Fruit fly (Drosophila melanogaster) whole organism, embryonic: ENCODE measurements around the gene Osi20.

Source experiments
- Ada2b ChIP-seq: fragments of 200-800 bp; sonication (Bioruptor generic); IDR thresholded peaks from 2 replicates; pipeline ENCODE4 v1.3.6; 2022; ENCODE audit warnings: missing biosample characterization, missing genetic modification characterization
- Asciz ChIP-seq: fragments of 200-800 bp; sonication (Bioruptor generic); optimal IDR thresholded peaks from 2 replicates; lab custom pipeline; 2017; ENCODE audit warnings: missing biosample characterization, mild to moderate bottlenecking, missing genetic modification characterization, missing genetic modification reagents
- Bgb ChIP-seq: fragments of 200-800 bp; sonication (Bioruptor generic); IDR thresholded peaks from 2 replicates; pipeline ENCODE4 v1.3.6; 2022; ENCODE audit warnings: missing biosample characterization, missing genetic modification characterization; ENCODE audit not compliant: partially characterized antibody
- CG10209 ChIP-seq: fragments of 200-800 bp; sonication (Bioruptor generic); optimal IDR thresholded peaks from 3 replicates; lab custom pipeline; 2017; ENCODE audit warnings: missing biosample characterization, mild to moderate bottlenecking, missing genetic modification characterization, missing genetic modification reagents
- CG11093 ChIP-seq: fragments of 200-800 bp; sonication (Bioruptor generic); IDR thresholded peaks from 3 replicates; pipeline ENCODE4 v1.3.6; 2022; ENCODE audit warnings: missing biosample characterization, missing genetic modification characterization
- CG12769 ChIP-seq: fragments of 200-800 bp; sonication (Bioruptor generic); optimal IDR thresholded peaks from 2 replicates; lab custom pipeline; 2019; ENCODE audit warnings: missing biosample characterization, mild to moderate bottlenecking, missing genetic modification characterization, moderate library complexity
- CG15696 ChIP-seq: fragments of 200-800 bp; sonication (Bioruptor generic); optimal IDR thresholded peaks from 2 replicates; lab custom pipeline; 2019; ENCODE audit warnings: missing biosample characterization, mild to moderate bottlenecking, missing genetic modification characterization, moderate library complexity
- CG1603 ChIP-seq: fragments of 200-800 bp; sonication (Bioruptor generic); optimal IDR thresholded peaks from 2 replicates; lab custom pipeline; 2019; ENCODE audit warnings: missing biosample characterization, mild to moderate bottlenecking, missing genetic modification characterization, moderate library complexity
- CG16779 ChIP-seq: fragments of 200-800 bp; sonication (Bioruptor generic); IDR thresholded peaks from 2 replicates; pipeline ENCODE4 v1.3.6; 2022; ENCODE audit warnings: missing biosample characterization, missing genetic modification characterization
- CG17612 ChIP-seq: fragments of 200-800 bp; sonication (Bioruptor generic); IDR thresholded peaks from 2 replicates; pipeline ENCODE4 v1.3.6; 2022; ENCODE audit warnings: missing biosample characterization, missing genetic modification characterization
- CG31441 ChIP-seq: fragments of 200-800 bp; sonication (Bioruptor generic); IDR thresholded peaks from 2 replicates; pipeline ENCODE4 v1.3.6; 2022; ENCODE audit warnings: missing biosample characterization, missing genetic modification characterization
- CG3281 ChIP-seq: fragments of 200-800 bp; sonication (Bioruptor generic); optimal IDR thresholded peaks from 3 replicates; lab custom pipeline; 2017; ENCODE audit warnings: missing biosample characterization, mild to moderate bottlenecking, missing genetic modification characterization
- CG3847 ChIP-seq: fragments of 200-800 bp; sonication (Bioruptor generic); IDR thresholded peaks from 2 replicates; pipeline ENCODE4 v1.3.6; 2022; ENCODE audit warnings: missing biosample characterization, missing genetic modification characterization
- CG4360 ChIP-seq: fragments of 200-800 bp; sonication (Bioruptor generic); IDR thresholded peaks from 2 replicates; pipeline ENCODE4 v1.3.6; 2022; ENCODE audit warnings: missing biosample characterization, missing genetic modification characterization
- CG5245 ChIP-seq: fragments of 200-800 bp; sonication (Bioruptor generic); optimal IDR thresholded peaks from 3 replicates; lab custom pipeline; 2016; ENCODE audit warnings: missing biosample characterization, missing genetic modification characterization
- CG6683 ChIP-seq: fragments of 200-800 bp; sonication (Bioruptor generic); optimal IDR thresholded peaks from 2 replicates; lab custom pipeline; 2017; ENCODE audit warnings: missing biosample characterization, mild to moderate bottlenecking, missing genetic modification characterization, missing genetic modification reagents
- CG7786 ChIP-seq: fragments of 200-800 bp; sonication (Bioruptor generic); optimal IDR thresholded peaks from 2 replicates; lab custom pipeline; 2016; ENCODE audit warnings: missing biosample characterization, missing genetic modification characterization
- CG8924 ChIP-seq: fragments of 200-800 bp; optimal IDR thresholded peaks from 3 replicates; lab custom pipeline; 2019; ENCODE audit warnings: missing biosample characterization, mild to moderate bottlenecking, missing genetic modification characterization, moderate library complexity
- Camta ChIP-seq: fragments of 200-800 bp; sonication (Bioruptor generic); optimal IDR thresholded peaks from 2 replicates; lab custom pipeline; 2016; ENCODE audit warnings: missing biosample characterization, missing genetic modification characterization
- CkIIα-i1 ChIP-seq: fragments of 200-800 bp; sonication (Bioruptor generic); IDR thresholded peaks from 2 replicates; pipeline ENCODE4 v1.3.6; 2022; ENCODE audit warnings: missing biosample characterization, missing genetic modification characterization
- Doc2 ChIP-seq: fragments of 200-800 bp; sonication (Bioruptor generic); IDR thresholded peaks from 2 replicates; pipeline ENCODE4 v1.3.6; 2022; ENCODE audit warnings: missing biosample characterization, missing genetic modification characterization
- Doc3 ChIP-seq: fragments of 200-800 bp; sonication (Bioruptor generic); IDR thresholded peaks from 3 replicates; pipeline ENCODE4 v1.3.6; 2022; ENCODE audit warnings: missing biosample characterization, missing genetic modification characterization; ENCODE audit not compliant: partially characterized antibody
- Gsc ChIP-seq: fragments of 200-800 bp; sonication (Bioruptor generic); IDR thresholded peaks from 2 replicates; pipeline ENCODE4 v1.3.6; 2022; ENCODE audit warnings: missing biosample characterization, missing genetic modification characterization
- H15 ChIP-seq: fragments of 200-800 bp; sonication (Bioruptor generic); IDR thresholded peaks from 3 replicates; pipeline ENCODE4 v1.3.6; 2022; ENCODE audit warnings: missing biosample characterization, missing genetic modification characterization
- Hey ChIP-seq: fragments of 200-800 bp; sonication (Bioruptor generic); optimal IDR thresholded peaks from 3 replicates; lab custom pipeline; 2018; ENCODE audit warnings: missing biosample characterization, mild to moderate bottlenecking, missing genetic modification characterization
- Hr3 ChIP-seq: fragments of 200-800 bp; sonication (Bioruptor generic); optimal IDR thresholded peaks from 3 replicates; lab custom pipeline; 2016; ENCODE audit warnings: missing biosample characterization, missing genetic modification characterization
- Jarid2 ChIP-seq: fragments of 200-800 bp; sonication (Bioruptor generic); optimal IDR thresholded peaks from 3 replicates; lab custom pipeline; 2017; ENCODE audit warnings: mild to moderate bottlenecking, missing biosample characterization, missing genetic modification reagents, missing genetic modification characterization
- Lpt ChIP-seq: fragments of >200 bp; optimal IDR thresholded peaks from 2 replicates; lab custom pipeline; 2018; ENCODE audit warnings: missing biosample characterization, missing genetic modification characterization
- MTF-1 ChIP-seq: fragments of 200-800 bp; sonication (Bioruptor generic); optimal IDR thresholded peaks from 2 replicates; lab custom pipeline; 2018; ENCODE audit warnings: missing biosample characterization, mild to moderate bottlenecking, missing genetic modification characterization, borderline replicate concordance
- Mad ChIP-seq: fragments of 200-800 bp; sonication (Bioruptor generic); optimal IDR thresholded peaks from 2 replicates; lab custom pipeline; 2016; ENCODE audit warnings: missing biosample characterization, missing genetic modification characterization
- Med ChIP-seq: fragments of 200-800 bp; sonication (Bioruptor generic); peaks from one replicate; lab custom pipeline; 2016; ENCODE audit warnings: missing biosample characterization, missing genetic modification characterization, mild to moderate bottlenecking, inconsistent platforms, moderate library complexity
- Meics ChIP-seq: fragments of 200-800 bp; sonication (Bioruptor generic); optimal IDR thresholded peaks from 2 replicates; lab custom pipeline; 2017; ENCODE audit warnings: missing biosample characterization, mild to moderate bottlenecking, missing genetic modification characterization
- Mes4 ChIP-seq: fragments of 200-800 bp; sonication (Bioruptor generic); optimal IDR thresholded peaks from 2 replicates; lab custom pipeline; 2016; ENCODE audit warnings: missing biosample characterization, missing genetic modification characterization
- NK7.1 ChIP-seq: fragments of 200-800 bp; sonication (Bioruptor generic); optimal IDR thresholded peaks from 3 replicates; lab custom pipeline; 2016; ENCODE audit warnings: missing biosample characterization, missing genetic modification characterization
- Rx ChIP-seq: fragments of 200-800 bp; sonication (Bioruptor generic); IDR thresholded peaks from 2 replicates; pipeline ENCODE4 v1.3.6; 2022; ENCODE audit warnings: missing biosample characterization, missing genetic modification characterization
- Tbp ChIP-seq: fragments of >200 bp; optimal IDR thresholded peaks from 2 replicates; lab custom pipeline; 2018; ENCODE audit warnings: missing biosample characterization, missing genetic modification characterization
- cas ChIP-seq: fragments of 200-800 bp; sonication (Bioruptor generic); IDR thresholded peaks from 2 replicates; pipeline ENCODE4 v1.3.6; 2022; ENCODE audit warnings: missing biosample characterization, missing genetic modification characterization
- da ChIP-seq: fragments of 200-800 bp; sonication (Bioruptor generic); optimal IDR thresholded peaks from 2 replicates; lab custom pipeline; 2016; ENCODE audit warnings: missing biosample characterization, missing genetic modification characterization
- fru ChIP-seq: fragments of >200 bp; optimal IDR thresholded peaks from 2 replicates; lab custom pipeline; 2017
- gce ChIP-seq: fragments of 200-800 bp; sonication (Bioruptor generic); IDR thresholded peaks from 3 replicates; pipeline ENCODE4 v1.3.6; 2022; ENCODE audit warnings: missing biosample characterization, missing genetic modification characterization
- grn ChIP-seq: fragments of 200-800 bp; sonication (Bioruptor generic); optimal IDR thresholded peaks from 3 replicates; lab custom pipeline; 2017; ENCODE audit warnings: missing biosample characterization, missing genetic modification characterization
- gro ChIP-seq: fragments of 200-800 bp; sonication (Bioruptor generic); optimal IDR thresholded peaks from 2 replicates; lab custom pipeline; 2016; ENCODE audit warnings: missing biosample characterization, missing genetic modification characterization
- ham ChIP-seq: fragments of 200-800 bp; sonication (Bioruptor generic); IDR thresholded peaks from 2 replicates; pipeline ENCODE4 v1.3.6; 2022; ENCODE audit warnings: missing biosample characterization, missing genetic modification characterization
- inv ChIP-seq: fragments of 200-800 bp; sonication (Bioruptor generic); IDR thresholded peaks from 2 replicates; pipeline ENCODE4 v1.3.6; 2022; ENCODE audit warnings: missing biosample characterization, missing genetic modification characterization; ENCODE audit not compliant: partially characterized antibody
- kay ChIP-seq: fragments of 200-800 bp; sonication (Bioruptor generic); optimal IDR thresholded peaks from 2 replicates; lab custom pipeline; 2016; ENCODE audit warnings: missing biosample characterization, missing genetic modification characterization
- lmd ChIP-seq: fragments of 200-800 bp; sonication (Bioruptor generic); IDR thresholded peaks from 2 replicates; pipeline ENCODE4 v1.3.6; 2022; ENCODE audit warnings: missing biosample characterization, missing genetic modification characterization
- nerfin-2 ChIP-seq: fragments of 200-800 bp; sonication (Bioruptor generic); IDR thresholded peaks from 2 replicates; pipeline ENCODE4 v1.3.6; 2022; ENCODE audit warnings: missing biosample characterization, missing genetic modification characterization; ENCODE audit not compliant: partially characterized antibody
- ro ChIP-seq: fragments of 200-800 bp; sonication (Bioruptor generic); IDR thresholded peaks from 2 replicates; pipeline ENCODE4 v1.3.6; 2022; ENCODE audit warnings: missing biosample characterization, missing genetic modification characterization
- sens ChIP-seq: fragments of 200-800 bp; sonication (Bioruptor generic); peaks from one replicate; lab custom pipeline; 2016; ENCODE audit warnings: missing biosample characterization, missing genetic modification characterization
- seq ChIP-seq: fragments of 200-800 bp; sonication (Bioruptor generic); IDR thresholded peaks from 2 replicates; pipeline ENCODE4 v1.3.6; 2022; ENCODE audit warnings: missing biosample characterization, missing genetic modification characterization
- twi ChIP-seq: fragments of 200-800 bp; optimal IDR thresholded peaks from 2 replicates; lab custom pipeline; 2019; ENCODE audit warnings: missing biosample characterization, mild to moderate bottlenecking, missing genetic modification characterization, moderate library complexity
- zfh1 ChIP-seq: fragments of 200-800 bp; sonication (Bioruptor generic); IDR thresholded peaks from 3 replicates; pipeline ENCODE4 v1.3.6; 2022; ENCODE audit warnings: missing biosample characterization, missing genetic modification characterization
- zfh2 ChIP-seq: fragments of 200-800 bp; sonication (Bioruptor generic); optimal IDR thresholded peaks from 2 replicates; lab custom pipeline; 2016; ENCODE audit warnings: missing biosample characterization, missing genetic modification characterization

Osi20 gene

dm6 chr3R:6368100-6368499 lies 28.2 kb downstream of the Osi20 start, which contains the start of gene CG42724 (continued):
- no peak for TF ChIP-seq ro (GFP tag; lab: Robert Waterston, UW)
- no peak for TF ChIP-seq CG3281 (GFP tag; lab: Kevin White, UChicago)
- TF ChIP-seq CG6683 (GFP tag; lab: Kevin White, UChicago): no peak
- 0 out of 2 replicates have a peak, but pooled peaks have one; percentile 28 for TF ChIP-seq inv (GFP tag; lab: Robert Waterston, UW)
- peak; percentile 47 for TF ChIP-seq Mes4 (GFP tag; lab: Kevin White, UChicago)
- TF ChIP-seq CG8924: no peak
- TF ChIP-seq cas (GFP tag; lab: Robert Waterston, UW): no peak
- peak; percentile 46; the same call in 1 of the 3 replicates for TF ChIP-seq zfh1 (GFP tag; lab: Robert Waterston, UW)
- no peak for TF ChIP-seq CG31441 (GFP tag; lab: Robert Waterston, UW)
- no peak; the same call in 2 of the 3 replicates for TF ChIP-seq CG11093 (GFP tag; lab: Robert Waterston, UW)
- TF ChIP-seq Bgb (GFP tag; lab: Robert Waterston, UW): no peak
- TF ChIP-seq Gsc (GFP tag; lab: Robert Waterston, UW): no peak
- TF ChIP-seq NK7.1 (GFP tag; lab: Kevin White, UChicago): peak; percentile 57
- TF ChIP-seq CkIIα-i1 (GFP tag; lab: Robert Waterston, UW): no peak
- no peak for TF ChIP-seq CG10209 (GFP tag; lab: Kevin White, UChicago)
- no peak for TF ChIP-seq MTF-1 (GFP tag; lab: Kevin White, UChicago)
- TF ChIP-seq Meics (GFP tag; lab: Kevin White, UChicago): peak; percentile 100
- TF ChIP-seq Asciz: no peak
- peak; percentile 91 for TF ChIP-seq CG1603
- TF ChIP-seq Jarid2 (GFP tag; lab: Kevin White, UChicago): no peak
- no peak for TF ChIP-seq CG17612 (GFP tag; lab: Robert Waterston, UW)
- TF ChIP-seq CG7786 (GFP tag; lab: Kevin White, UChicago): peak; percentile 71
- peak; percentile 96 for TF ChIP-seq sens (GFP tag; lab: Kevin White, UChicago)
- no peak for TF ChIP-seq CG4360 (GFP tag; lab: Robert Waterston, UW)
- peak; percentile 65 for TF ChIP-seq Mad (GFP tag; lab: Kevin White, UChicago)
- TF ChIP-seq CG3847 (GFP tag; lab: Robert Waterston, UW): peak; percentile 74; the same call in 1 of the 2 replicates
- TF ChIP-seq lmd (GFP tag; lab: Robert Waterston, UW): peak; percentile 55
- peak; percentile 12 for TF ChIP-seq kay (GFP tag; lab: Kevin White, UChicago)
- TF ChIP-seq seq (GFP tag; lab: Robert Waterston, UW): no peak; the same call in 1 of the 2 replicates
- TF ChIP-seq CG12769 (tag; lab: Kevin White, UChicago): no peak
- TF ChIP-seq ham (GFP tag; lab: Robert Waterston, UW): no peak
- peak; percentile 60 for TF ChIP-seq fru (lab: Kevin White, UChicago)
- no peak for TF ChIP-seq Tbp (GFP tag; lab: Kevin White, UChicago)
- TF ChIP-seq Doc3: peak; percentile 17; the same call in 1 of the 3 replicates
- no peak for TF ChIP-seq CG16779 (GFP tag; lab: Robert Waterston, UW)
- TF ChIP-seq CG15696 (tag; lab: Kevin White, UChicago): peak; percentile 8
- TF ChIP-seq gro: peak; percentile 80
- TF ChIP-seq gce: no peak
- no peak for TF ChIP-seq CG5245 (GFP tag; lab: Kevin White, UChicago)
- peak; percentile 43; the same call in 1 of the 2 replicates for TF ChIP-seq Rx
- no peak for TF ChIP-seq twi (tag; lab: Kevin White, UChicago)
- TF ChIP-seq H15 (GFP tag; lab: Robert Waterston, UW): peak; percentile 44; the same call in 1 of the 3 replicates
- TF ChIP-seq Doc2 (GFP tag; lab: Robert Waterston, UW): no peak
- TF ChIP-seq Hr3 (GFP tag; lab: Kevin White, UChicago): peak; percentile 47
- TF ChIP-seq nerfin-2 (GFP tag; lab: Robert Waterston, UW): no peak
- TF ChIP-seq Hey (tag; lab: Kevin White, UChicago): no peak
- peak; percentile 55 for TF ChIP-seq Ada2b
- peak; percentile 96 for TF ChIP-seq Med (GFP tag; lab: Kevin White, UChicago)
- peak; percentile 34 for TF ChIP-seq da (GFP tag; lab: Kevin White, UChicago)
- no peak for TF ChIP-seq grn (GFP tag; lab: Kevin White, UChicago)
- TF ChIP-seq zfh2 (GFP tag; lab: Kevin White, UChicago): peak; percentile 79
- no peak for TF ChIP-seq Lpt (GFP tag; lab: Kevin White, UChicago)
- peak; percentile 78 for TF ChIP-seq Camta
